Worm (Caenorhabditis elegans): Measurements from ENCODE around the gene dyf-19.

The dyf-19 gene

DNA sequence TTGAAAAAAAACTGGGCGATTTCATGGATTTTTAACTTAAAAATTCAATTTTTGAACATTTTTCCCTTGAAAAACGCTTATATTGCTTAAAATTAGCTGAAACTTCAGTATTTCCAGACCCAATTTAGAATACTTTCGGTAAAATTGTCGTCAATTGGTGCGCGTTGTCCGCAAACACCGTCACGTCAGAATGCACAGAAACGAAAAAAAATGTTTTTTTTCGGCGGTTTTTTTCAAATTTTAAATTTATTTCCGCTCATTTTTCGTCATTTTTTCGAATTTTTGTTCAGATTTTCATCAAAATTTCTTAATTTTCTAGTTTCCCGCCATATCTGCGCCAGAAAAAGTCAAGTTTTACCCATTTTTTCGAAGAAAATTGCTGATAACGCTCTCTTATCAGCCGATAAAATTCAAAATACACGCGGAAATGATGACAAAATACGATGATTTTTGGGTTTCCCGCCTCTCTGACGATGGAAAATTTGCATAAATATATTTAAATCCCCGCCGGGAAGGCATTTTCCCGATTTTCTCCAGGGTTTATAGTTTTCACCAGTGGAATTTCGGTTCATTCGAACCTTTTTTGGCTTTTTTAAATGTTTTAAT, 48.6 kb downstream of the dyf-19 start:
- TF ChIP-seq flt-1 (GFP tag; IDR thresholded peaks at IDR 0.05), result no peak

DNA sequence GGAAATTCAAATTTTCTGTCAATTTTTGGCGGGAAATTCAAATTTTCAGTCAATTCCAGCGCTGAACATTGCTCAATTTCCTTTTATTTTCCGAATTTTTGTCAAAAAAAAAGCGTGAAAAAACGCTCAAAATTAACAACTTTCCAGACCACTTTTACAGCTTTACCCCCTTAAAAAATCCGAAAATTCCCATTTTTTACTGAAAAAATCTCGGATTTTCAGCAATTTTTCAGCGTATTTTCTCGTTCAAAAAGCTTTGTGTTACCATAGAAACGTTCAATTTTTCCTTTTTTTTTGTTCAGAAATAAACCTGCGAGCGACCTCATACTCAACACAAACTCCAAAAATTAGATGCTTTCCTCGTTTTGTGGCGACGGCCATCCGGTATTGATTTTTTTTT, 49.7 kb downstream of the dyf-19 start, which contains the start of gene mrp-7:
Gene mrp-7, plus strand, starts transcription at position 301 of the 400 bp plus-strand sequence.
- TF ChIP-seq tbx-11 (GFP tag; IDR thresholded peaks at IDR 0.05) (no peak), ceh-36 (tag; optimal IDR thresholded peaks at IDR 0.05) (no peak), pes-1 (GFP tag; IDR thresholded peaks at IDR 0.05) (no peak), flt-1 (GFP tag; IDR thresholded peaks at IDR 0.05) (no peak), F13C5.2 (tag; optimal IDR thresholded peaks at IDR 0.05) (no peak), hmbx-1 (tag; optimal IDR thresholded peaks at IDR 0.05) (no peak), ceh-13 (GFP tag; optimal IDR thresholded peaks at IDR 0.05) (no peak), hnd-1 (tag; optimal IDR thresholded peaks at IDR 0.05) (no peak), tra-4 (tag; optimal IDR thresholded peaks at IDR 0.05) (no peak), scrt-1 (GFP tag; IDR thresholded peaks at IDR 0.05) (no peak), aly-1 (tag; optimal IDR thresholded peaks at IDR 0.05) (no peak), hmg-4 (GFP tag; optimal IDR thresholded peaks at IDR 0.05) (no peak), B0310.2 (tag; optimal IDR thresholded peaks at IDR 0.05) (no peak), ets-7 (tag; optimal IDR thresholded peaks at IDR 0.05) (no peak), tbx-37 (GFP tag; conservative IDR thresholded peaks at IDR 0.05) (no peak)
